Worm (Caenorhabditis elegans) whole organism, L4 larva: ENCODE measurements around the gene C44H9.4.

ENCODE experiments used
- ceh-44 ChIP-seq: fragments of 200-800 bp; sonication (Bioruptor generic); IDR thresholded peaks from 2 replicates; pipeline ENCODE4 v1.3.6; 2022; ENCODE audit warnings: missing genetic modification reagents, missing genetic modification characterization, missing compliant biosample characterization
- pqm-1 ChIP-seq: sonication (generic microtip); optimal IDR thresholded peaks from 2 replicates; lab custom pipeline; 2017; ENCODE audit warnings: missing biosample characterization, missing genetic modification characterization

- TF ChIP-seq ceh-44 (GFP tag; lab: Robert Waterston, UW), result no peak
- no peak for TF ChIP-seq pqm-1
Measured at ce11 chrV:12786340-12786739, 49.1 kb upstream of the C44H9.4 start.
